Worm (Caenorhabditis elegans) whole organism, L2 larva: ENCODE results near the gene Y75D11A.2.

Source experiments
- F13H6.1 ChIP-seq: sonication (generic microtip); optimal IDR thresholded peaks from 2 replicates; lab custom pipeline; 2016; ENCODE audit warnings: missing genetic modification characterization, missing compliant biosample characterization
- Y55F3AM.14 ChIP-seq: fragments of 200-800 bp; sonication (Bioruptor generic); optimal IDR thresholded peaks from 2 replicates; lab custom pipeline; 2018; ENCODE audit warnings: mild to moderate bottlenecking, missing genetic modification characterization, missing compliant biosample characterization
- aly-2 ChIP-seq: fragments of 150-350 bp; optimal IDR thresholded peaks from 2 replicates; lab custom pipeline; 2014; ENCODE audit warnings: missing biosample characterization, missing genetic modification characterization
- blmp-1 ChIP-seq: sonication (generic microtip); optimal IDR thresholded peaks from 2 replicates; lab custom pipeline; 2017; ENCODE audit warnings: missing genetic modification characterization, mild to moderate bottlenecking, missing compliant biosample characterization, antibody characterized with exemption, moderate library complexity; ENCODE audit not compliant: insufficient read depth
- ceh-16 ChIP-seq: fragments of 150-350 bp; optimal IDR thresholded peaks from 2 replicates; lab custom pipeline; 2014; ENCODE audit warnings: missing biosample characterization, missing genetic modification characterization
- ceh-82 ChIP-seq: fragments of 150-350 bp; optimal IDR thresholded peaks from 2 replicates; lab custom pipeline; 2014; ENCODE audit warnings: missing biosample characterization, missing genetic modification characterization
- crh-2 ChIP-seq: sonication (generic microtip); optimal IDR thresholded peaks from 2 replicates; lab custom pipeline; 2017; ENCODE audit warnings: missing biosample characterization, missing genetic modification characterization
- dmd-4 ChIP-seq: sonication (generic microtip); optimal IDR thresholded peaks from 2 replicates; lab custom pipeline; 2017; ENCODE audit warnings: missing biosample characterization, missing genetic modification characterization
- fos-1 ChIP-seq: fragments of 150-350 bp; optimal IDR thresholded peaks from 2 replicates; lab custom pipeline; 2014; ENCODE audit warnings: missing biosample characterization, missing genetic modification characterization
- gmeb-1 ChIP-seq: fragments of 150-350 bp; optimal IDR thresholded peaks from 2 replicates; lab custom pipeline; 2014; ENCODE audit warnings: missing biosample characterization, missing genetic modification characterization
- lin-11 ChIP-seq: fragments of 150-350 bp; sonication (generic microtip); optimal IDR thresholded peaks from 2 replicates; lab custom pipeline; 2014; ENCODE audit warnings: missing biosample characterization, missing genetic modification characterization, inconsistent platforms, mixed read lengths
- lsy-2 ChIP-seq, 2 experiments: fragments of 150-350 bp in 1 of 2; sonication (generic microtip) in 1 of 2; optimal IDR thresholded peaks; 2 replicates each; lab custom pipeline; 2014 to 2017; ENCODE audit warnings: missing biosample characterization in 2 of 2, missing genetic modification characterization in 2 of 2
- mab-5 ChIP-seq: fragments of 150-350 bp; optimal IDR thresholded peaks from 2 replicates; lab custom pipeline; 2014; ENCODE audit warnings: missing biosample characterization, missing genetic modification characterization
- mdl-1 ChIP-seq, 2 experiments: fragments of 150-350 bp in 1 of 2; sonication (generic microtip) in 1 of 2; optimal IDR thresholded peaks; 2 replicates each; lab custom pipeline; 2017; ENCODE audit warnings: missing biosample characterization in 2 of 2, missing genetic modification characterization in 2 of 2
- nhr-129 ChIP-seq: fragments of 150-350 bp; optimal IDR thresholded peaks from 2 replicates; lab custom pipeline; 2014; ENCODE audit warnings: missing biosample characterization, missing genetic modification characterization
- nhr-21 ChIP-seq: fragments of 150-350 bp; optimal IDR thresholded peaks from 2 replicates; lab custom pipeline; 2014; ENCODE audit warnings: missing biosample characterization, missing genetic modification characterization
- nhr-23 ChIP-seq: fragments of 150-350 bp; optimal IDR thresholded peaks from 2 replicates; lab custom pipeline; 2014; ENCODE audit warnings: missing biosample characterization, missing genetic modification reagents, missing genetic modification characterization
- nhr-237 ChIP-seq: fragments of 150-350 bp; optimal IDR thresholded peaks from 2 replicates; lab custom pipeline; 2014; ENCODE audit warnings: missing biosample characterization, missing genetic modification characterization
- sma-3 ChIP-seq: sonication (generic microtip); optimal IDR thresholded peaks from 2 replicates; lab custom pipeline; 2016; ENCODE audit warnings: missing genetic modification reagents, missing genetic modification characterization, missing compliant biosample characterization
- sma-9 ChIP-seq, 2 experiments: fragments of 150-350 bp in 1 of 2; sonication (generic microtip) in 1 of 2; optimal IDR thresholded peaks; 2 replicates each; lab custom pipeline; 2014 to 2016; ENCODE audit warnings: missing genetic modification characterization in 2 of 2, mild to moderate bottlenecking in 1 of 2, missing biosample characterization in 1 of 2, missing compliant biosample characterization in 1 of 2, missing genetic modification reagents in 1 of 2, moderate library complexity in 1 of 2
- unc-39 ChIP-seq: fragments of 150-350 bp; optimal IDR thresholded peaks from 2 replicates; lab custom pipeline; 2014; ENCODE audit warnings: missing biosample characterization, missing genetic modification characterization
- unc-55 ChIP-seq: fragments of 150-350 bp; sonication (generic microtip); optimal IDR thresholded peaks from 3 replicates; lab custom pipeline; 2014; ENCODE audit warnings: missing biosample characterization, missing genetic modification reagents, missing genetic modification characterization
- ztf-1 ChIP-seq: fragments of 200-800 bp; sonication (Bioruptor generic); conservative IDR thresholded peaks from 2 replicates; pipeline ENCODE4 v1.3.6; 2022; ENCODE audit warnings: missing genetic modification characterization, missing compliant biosample characterization

Y75D11A.2 gene

DNA sequence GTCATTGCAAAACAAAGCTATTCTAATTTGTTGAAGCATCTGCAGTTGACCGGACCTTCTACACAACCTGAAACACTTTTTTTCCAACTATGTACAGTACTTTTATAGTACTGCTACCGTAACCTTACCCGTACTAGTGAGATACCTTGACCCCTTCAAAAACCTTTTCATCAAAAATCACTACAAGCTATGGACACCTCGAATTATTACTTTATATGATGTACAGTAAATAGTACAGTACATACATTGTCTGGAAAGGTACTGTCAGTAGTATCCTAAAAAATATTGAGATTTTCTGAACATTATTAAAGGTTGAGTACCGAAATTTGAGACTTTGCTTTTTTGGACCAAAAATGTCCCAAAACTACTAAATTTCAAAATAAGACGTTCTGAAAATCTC lies 43.1 kb downstream of the Y75D11A.2 start:
- TF ChIP-seq lin-11 (tag; lab: Kevin White, UChicago): no peak
- no peak for TF ChIP-seq ztf-1 (GFP tag; lab: Robert Waterston, UW)
- TF ChIP-seq mab-5 (tag; lab: Kevin White, UChicago): no peak
- no peak for TF ChIP-seq sma-3 (GFP tag; lab: Kevin White, UChicago)
- TF ChIP-seq nhr-129: no peak
- TF ChIP-seq nhr-23 (tag; lab: Kevin White, UChicago): no peak
- no peak for TF ChIP-seq Y55F3AM.14 (GFP tag; lab: Kevin White, UChicago)
- no peak for TF ChIP-seq fos-1
- TF ChIP-seq sma-9 (GFP tag; optimal IDR thresholded peaks at IDR 0.05; lab: Kevin White, UChicago): no peak
- TF ChIP-seq sma-9 (tag; optimal IDR thresholded peaks at IDR 0.05; lab: Kevin White, UChicago): no peak
- TF ChIP-seq lsy-2 (tag; optimal IDR thresholded peaks at IDR 0.05; lab: Kevin White, UChicago): no peak
- TF ChIP-seq blmp-1: no peak
- TF ChIP-seq F13H6.1 (tag; lab: Kevin White, UChicago): no peak
- no peak for TF ChIP-seq crh-2

DNA sequence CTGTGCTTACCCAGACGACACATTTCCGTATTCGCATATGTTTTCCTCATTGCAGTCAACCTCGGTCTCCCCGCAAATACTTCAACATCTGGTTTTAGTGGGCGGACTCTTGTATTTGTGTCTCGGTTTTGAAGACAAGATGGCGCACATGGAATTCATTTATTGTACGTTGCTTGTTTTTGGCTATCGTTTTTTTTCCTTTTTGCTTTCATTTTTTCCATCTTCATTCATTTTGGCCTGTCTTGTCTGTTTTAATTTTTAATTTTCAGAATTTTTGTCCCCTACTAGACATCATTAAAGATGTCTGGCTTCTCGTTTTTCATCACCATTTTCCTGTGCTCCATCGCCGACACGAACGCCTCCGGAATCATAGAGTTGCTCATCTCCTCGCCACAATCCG lies 44.0 kb downstream of the Y75D11A.2 start, which contains the start of gene arg-1:
Gene arg-1, plus strand, starts transcription at position 301 of the 400 bp plus-strand sequence.
- TF ChIP-seq unc-39: no peak
- TF ChIP-seq gmeb-1 (tag; lab: Kevin White, UChicago): no peak
- TF ChIP-seq ztf-1 (GFP tag; lab: Robert Waterston, UW): no peak
- TF ChIP-seq nhr-237: no peak
- TF ChIP-seq nhr-23 (tag; lab: Kevin White, UChicago): no peak
- TF ChIP-seq F13H6.1 (tag; lab: Kevin White, UChicago): no peak

DNA sequence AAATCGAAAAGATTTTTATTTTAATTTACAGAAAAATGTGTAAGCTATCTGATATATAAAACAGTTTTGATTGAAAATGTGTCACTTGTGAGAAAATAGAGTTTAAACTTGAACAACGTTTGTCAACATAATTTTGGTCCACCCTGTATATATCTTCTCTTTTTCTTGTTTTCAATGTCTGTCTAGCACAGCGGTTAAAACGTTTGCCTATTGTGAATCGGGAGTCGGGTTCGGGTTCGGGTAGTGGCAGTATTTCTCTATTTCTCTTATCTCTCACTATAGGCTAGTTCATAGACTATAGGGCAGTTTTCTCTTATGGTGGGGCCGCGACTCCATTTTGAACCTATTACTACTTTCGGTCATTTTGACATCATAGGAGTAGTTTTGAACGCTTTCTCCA lies 48.5 kb downstream of the Y75D11A.2 start:
- TF ChIP-seq unc-39: no peak
- TF ChIP-seq aly-2 (tag; lab: Kevin White, UChicago): no peak
- no peak for TF ChIP-seq ceh-16 (tag; lab: Kevin White, UChicago)
- no peak for TF ChIP-seq unc-55 (GFP tag; lab: Kevin White, UChicago)
- no peak for TF ChIP-seq ceh-82
- no peak for TF ChIP-seq nhr-21 (tag; lab: Kevin White, UChicago)
- TF ChIP-seq mdl-1 (tag; optimal IDR thresholded peaks at IDR 0.05; lab: Kevin White, UChicago): no peak
- no peak for TF ChIP-seq dmd-4
- TF ChIP-seq gmeb-1 (tag; lab: Kevin White, UChicago): no peak
